Worm (Caenorhabditis elegans): ENCODE results near the gene B0222.1.

Gene B0222.1

DNA sequence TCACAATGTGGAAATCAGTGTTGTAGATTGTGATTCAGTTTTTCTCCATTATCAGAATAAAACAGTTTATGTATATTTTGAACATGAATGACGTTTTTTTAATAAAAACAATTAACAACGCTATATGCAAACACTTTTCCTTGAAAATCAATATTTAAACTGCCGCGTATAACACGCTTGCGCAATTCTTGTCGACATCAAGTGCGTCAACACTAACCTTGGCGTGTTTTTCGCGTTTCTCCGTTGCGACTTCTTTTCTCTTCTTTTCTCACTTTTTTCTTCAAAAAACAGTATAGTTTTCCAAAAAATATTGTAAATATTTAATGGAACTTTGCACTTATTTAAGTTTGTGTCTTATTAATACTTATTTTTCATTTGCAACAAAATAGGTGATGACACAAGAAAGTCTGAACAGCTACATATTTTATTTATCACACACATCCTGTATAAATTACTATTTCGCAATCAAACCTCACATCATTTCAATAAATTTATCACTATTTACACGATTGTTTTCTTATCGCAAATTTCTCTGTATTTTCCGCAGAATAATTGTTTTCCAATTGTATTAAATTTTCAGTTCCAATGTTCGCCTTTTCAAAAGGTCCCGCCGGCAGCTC, 41.3 kb downstream of the B0222.1 start, which contains the start of gene spas-1 (continued):
- TF ChIP-seq peb-1 (tag; optimal IDR thresholded peaks at IDR 0.05) = no peak
- peak; percentile 78 for TF ChIP-seq ztf-4 (tag; optimal IDR thresholded peaks at IDR 0.05)
- no peak for TF ChIP-seq nhr-237 (tag; optimal IDR thresholded peaks at IDR 0.05)
- TF ChIP-seq fos-1 (tag; optimal IDR thresholded peaks at IDR 0.05) = peak; percentile 57
- no peak for TF ChIP-seq nhr-10 (tag; optimal IDR thresholded peaks at IDR 0.05)
- TF ChIP-seq skn-1 (tag; optimal IDR thresholded peaks at IDR 0.05) = peak; percentile 7
- TF ChIP-seq nhr-25 (tag; optimal IDR thresholded peaks at IDR 0.05) = peak; percentile 85
- peak; percentile 88 for TF ChIP-seq F13H6.1 (tag; optimal IDR thresholded peaks at IDR 0.05)
- TF ChIP-seq Y55F3AM.14 (GFP tag; optimal IDR thresholded peaks at IDR 0.05) = no peak
- no peak for TF ChIP-seq mbf-1 (tag; optimal IDR thresholded peaks at IDR 0.05)
- no peak for TF ChIP-seq ztf-1 (GFP tag; conservative IDR thresholded peaks at IDR 0.05)
- TF ChIP-seq unc-62 (GFP tag; optimal IDR thresholded peaks at IDR 0.05) = peak; percentile 12
- peak; percentile 99 for TF ChIP-seq gmeb-1 (tag; optimal IDR thresholded peaks at IDR 0.05)
- no peak for TF ChIP-seq lin-39 (tag; optimal IDR thresholded peaks at IDR 0.05)
- peak; percentile 37 for TF ChIP-seq zag-1 (tag; optimal IDR thresholded peaks at IDR 0.05)
- TF ChIP-seq ztf-11 (tag; optimal IDR thresholded peaks at IDR 0.05) = no peak

- TF ChIP-seq blmp-1 (tag; optimal IDR thresholded peaks at IDR 0.05; ENCODE audit: insufficient read depth) (no peak), ceh-82 (tag; optimal IDR thresholded peaks at IDR 0.05) (no peak), skn-1 (tag; optimal IDR thresholded peaks at IDR 0.05) (no peak), ZK546.5 (tag; optimal IDR thresholded peaks at IDR 0.05) (no peak), ztf-1 (GFP tag; conservative IDR thresholded peaks at IDR 0.05) (no peak), sem-4 (tag; optimal IDR thresholded peaks at IDR 0.05) (no peak), sma-3 (GFP tag; optimal IDR thresholded peaks at IDR 0.05) (no peak), lin-39 (tag; optimal IDR thresholded peaks at IDR 0.05) (no peak)
Observed at ce11 chrV:9181669-9182250, 47.7 kb downstream of the B0222.1 start, which contains the start of gene ptr-1. TSS of gene ptr-1 (minus strand) at chrV:9181719.

ce11 chrV:9183718-9184441, 49.8 kb downstream of the B0222.1 start:
- TF ChIP-seq snpc-4 (tag; optimal IDR thresholded peaks at IDR 0.05) = no peak
- no peak for TF ChIP-seq sma-9 (GFP tag; optimal IDR thresholded peaks at IDR 0.05)
- no peak for TF ChIP-seq sma-9 (tag; optimal IDR thresholded peaks at IDR 0.05)
- no peak for TF ChIP-seq sem-4 (tag; optimal IDR thresholded peaks at IDR 0.05)
- TF ChIP-seq Y55F3AM.14 (GFP tag; optimal IDR thresholded peaks at IDR 0.05) = no peak
- TF ChIP-seq R02D3.7 (tag; optimal IDR thresholded peaks at IDR 0.05) = no peak
- no peak for TF ChIP-seq mab-5 (tag; optimal IDR thresholded peaks at IDR 0.05)
- no peak for TF ChIP-seq dmd-4 (tag; optimal IDR thresholded peaks at IDR 0.05)
- no peak for TF ChIP-seq ztf-1 (GFP tag; conservative IDR thresholded peaks at IDR 0.05)
- no peak for TF ChIP-seq nhr-11 (tag; optimal IDR thresholded peaks at IDR 0.05)
- TF ChIP-seq lin-39 (tag; optimal IDR thresholded peaks at IDR 0.05) = no peak
- TF ChIP-seq lsy-2 (tag; optimal IDR thresholded peaks at IDR 0.05) = no peak
- no peak for TF ChIP-seq fos-1 (tag; optimal IDR thresholded peaks at IDR 0.05)
- TF ChIP-seq nhr-23 (tag; optimal IDR thresholded peaks at IDR 0.05) = no peak
- no peak for TF ChIP-seq aly-2 (tag; optimal IDR thresholded peaks at IDR 0.05)
- TF ChIP-seq nhr-77 (tag; optimal IDR thresholded peaks at IDR 0.05) = no peak
